Fruit fly (Drosophila melanogaster) whole organism, prepupa: ENCODE measurements around the gene slou.

ENCODE experiments used
- Blimp-1 ChIP-seq: fragments of 200-800 bp; sonication (Bioruptor generic); optimal IDR thresholded peaks from 3 replicates; lab custom pipeline; 2017; ENCODE audit warnings: missing biosample characterization, missing genetic modification characterization, mild to moderate bottlenecking, moderate library complexity, missing genetic modification reagents
- CG11294 ChIP-seq: fragments of 200-800 bp; sonication (Bioruptor generic); IDR thresholded peaks from 2 replicates; pipeline ENCODE4 v1.3.6; 2022; ENCODE audit warnings: missing biosample characterization, missing genetic modification characterization
- CG11762 ChIP-seq: fragments of 200-800 bp; sonication (Bioruptor generic); optimal IDR thresholded peaks from 3 replicates; lab custom pipeline; 2016; ENCODE audit warnings: missing biosample characterization, missing genetic modification characterization; ENCODE audit not compliant: insufficient read depth
- CG11902 ChIP-seq: fragments of 200-800 bp; sonication (Bioruptor generic); optimal IDR thresholded peaks from 3 replicates; lab custom pipeline; 2016; ENCODE audit warnings: missing biosample characterization, missing genetic modification characterization
- CG31627 ChIP-seq: fragments of 200-800 bp; sonication (Bioruptor generic); optimal IDR thresholded peaks from 3 replicates; lab custom pipeline; 2016; ENCODE audit warnings: missing biosample characterization, missing genetic modification characterization
- CG32006 ChIP-seq: fragments of 200-800 bp; sonication (Bioruptor generic); optimal IDR thresholded peaks from 3 replicates; lab custom pipeline; 2017; ENCODE audit warnings: missing biosample characterization, mild to moderate bottlenecking, missing genetic modification characterization
- Eip75B ChIP-seq: fragments of 200-800 bp; sonication (Bioruptor generic); optimal IDR thresholded peaks from 3 replicates; lab custom pipeline; 2016; ENCODE audit warnings: missing biosample characterization, missing genetic modification characterization
- Ets96B ChIP-seq: fragments of 200-800 bp; optimal IDR thresholded peaks from 2 replicates; lab custom pipeline; 2019; ENCODE audit warnings: missing biosample characterization, mild to moderate bottlenecking, missing genetic modification characterization, moderate library complexity
- esn ChIP-seq: fragments of 200-800 bp; sonication (Bioruptor generic); optimal IDR thresholded peaks from 2 replicates; lab custom pipeline; 2016; ENCODE audit warnings: missing biosample characterization, mild to moderate bottlenecking, missing genetic modification characterization, moderate library complexity
- fd85E ChIP-seq: fragments of 200-800 bp; sonication (Bioruptor generic); optimal IDR thresholded peaks from 3 replicates; lab custom pipeline; 2016; ENCODE audit warnings: missing biosample characterization, missing genetic modification characterization
- svp ChIP-seq: fragments of 200-800 bp; sonication (Bioruptor generic); peaks from one replicate; lab custom pipeline; 2016; ENCODE audit warnings: missing biosample characterization, missing genetic modification characterization
- vri ChIP-seq: fragments of 200-800 bp; sonication (Bioruptor generic); optimal IDR thresholded peaks from 3 replicates; lab custom pipeline; 2016; ENCODE audit warnings: missing biosample characterization, mild to moderate bottlenecking, missing genetic modification characterization

DNA sequence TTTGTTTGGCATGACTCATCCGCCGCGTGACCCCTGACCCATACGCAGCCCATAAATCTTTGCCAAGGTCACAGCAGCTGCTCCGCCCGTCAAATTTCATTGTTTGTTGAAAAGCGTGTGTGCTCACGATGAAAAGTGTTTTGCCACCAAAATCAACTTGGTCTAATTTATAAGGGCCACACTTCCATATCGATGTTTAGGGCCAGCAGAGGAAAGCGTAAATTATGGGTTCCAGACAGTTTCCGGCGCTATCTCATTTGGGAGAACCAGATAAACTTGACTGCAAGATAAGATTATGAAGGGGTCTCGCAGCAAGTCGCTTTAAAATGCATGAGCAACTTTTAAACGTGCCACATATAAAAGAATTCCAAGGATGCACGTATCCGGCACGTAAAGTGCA is 35.2 kb downstream of the slou start:
- TF ChIP-seq CG32006 (GFP tag; lab: Kevin White, UChicago) = no peak
- TF ChIP-seq svp (GFP tag; lab: Kevin White, UChicago) = no peak
- no peak for TF ChIP-seq fd85E
- TF ChIP-seq vri (GFP tag; lab: Kevin White, UChicago) = no peak
- TF ChIP-seq CG11902 (GFP tag; lab: Kevin White, UChicago) = no peak
- no peak for TF ChIP-seq Blimp-1
- no peak for TF ChIP-seq Eip75B (GFP tag; lab: Kevin White, UChicago)
- no peak for TF ChIP-seq Ets96B (tag; lab: Kevin White, UChicago)
- no peak for TF ChIP-seq CG31627 (GFP tag; lab: Kevin White, UChicago)
- no peak for TF ChIP-seq CG11762
- TF ChIP-seq CG11294 (GFP tag; lab: Robert Waterston, UW) = no peak
- no peak for TF ChIP-seq esn (GFP tag; lab: Kevin White, UChicago)
